Fruit fly (Drosophila melanogaster): ENCODE results near the gene htl.

dm6 chr3R:18072982-18073381 lies 20.2 kb upstream of the htl start:
- TF ChIP-seq Hr4 (GFP tag; optimal IDR thresholded peaks at IDR 0.05), result no peak
- TF ChIP-seq CG6163 (GFP tag; IDR thresholded peaks at IDR 0.05), result no peak
- no peak for TF ChIP-seq vri (GFP tag; optimal IDR thresholded peaks at IDR 0.05)
- TF ChIP-seq fd59A (GFP tag; optimal IDR thresholded peaks at IDR 0.05), result no peak
- no peak for TF ChIP-seq Ets96B (tag; optimal IDR thresholded peaks at IDR 0.05)
- TF ChIP-seq CG7368 (GFP tag; optimal IDR thresholded peaks at IDR 0.05), result no peak
- TF ChIP-seq CG6276 (GFP tag; optimal IDR thresholded peaks at IDR 0.05), result no peak
- TF ChIP-seq Blimp-1 (GFP tag; optimal IDR thresholded peaks at IDR 0.05), result no peak
- no peak for TF ChIP-seq svp (GFP tag)

Measured in whole organism, prepupa.